Fruit fly (Drosophila melanogaster): ENCODE measurements around the gene CG4678.

- TF ChIP-seq psq (optimal IDR thresholded peaks at IDR 0.05): no peak
- TF ChIP-seq usp (GFP tag; optimal IDR thresholded peaks at IDR 0.05): no peak
- no peak for TF ChIP-seq Dll (optimal IDR thresholded peaks at IDR 0.05)
- TF ChIP-seq CG8478 (optimal IDR thresholded peaks at IDR 0.05): no peak
Measured at dm6 chrX:16716649-16717048, 20.7 kb downstream of the CG4678 start.

Data from whole organism.